Fruit fly (Drosophila melanogaster) whole organism, larva: ENCODE results near the gene TSG101.
A peak's percentile ranks its signal among the peaks of the same experiment; 100 is the strongest.

Experiments used
- noc ChIP-seq: fragments of 200-800 bp; sonication (Bioruptor generic); optimal IDR thresholded peaks from 3 replicates; lab custom pipeline; 2019; ENCODE audit warnings: missing biosample characterization, mild to moderate bottlenecking, missing genetic modification characterization, moderate library complexity

The TSG101 gene

DNA sequence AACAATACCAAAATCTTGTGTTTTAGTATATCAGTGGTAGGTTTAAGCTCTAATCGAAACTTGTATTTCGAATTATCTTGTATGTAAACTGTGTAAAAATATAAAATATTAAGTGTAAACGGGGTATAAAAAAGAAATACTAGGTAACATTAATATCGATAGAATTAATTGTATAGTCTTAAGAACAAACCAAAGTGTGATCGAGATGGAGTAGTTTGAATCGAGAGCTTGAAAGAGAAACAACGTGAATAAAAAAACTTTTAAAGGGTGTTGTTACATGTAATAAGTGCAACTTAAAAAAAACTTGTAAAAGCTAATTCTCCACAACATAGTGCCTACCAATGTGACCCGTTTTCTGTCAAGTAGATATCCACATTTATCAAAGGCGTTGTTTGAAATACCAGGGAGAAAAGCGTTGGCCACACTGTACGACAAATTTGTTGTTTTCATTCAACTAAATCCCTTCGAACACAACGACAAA, at the start of gene TSG101:
Gene TSG101 (plus strand): TSS at position 208 of the 481 bp plus-strand sequence.
- TF ChIP-seq noc (tag; lab: Kevin White, UChicago): no peak

DNA sequence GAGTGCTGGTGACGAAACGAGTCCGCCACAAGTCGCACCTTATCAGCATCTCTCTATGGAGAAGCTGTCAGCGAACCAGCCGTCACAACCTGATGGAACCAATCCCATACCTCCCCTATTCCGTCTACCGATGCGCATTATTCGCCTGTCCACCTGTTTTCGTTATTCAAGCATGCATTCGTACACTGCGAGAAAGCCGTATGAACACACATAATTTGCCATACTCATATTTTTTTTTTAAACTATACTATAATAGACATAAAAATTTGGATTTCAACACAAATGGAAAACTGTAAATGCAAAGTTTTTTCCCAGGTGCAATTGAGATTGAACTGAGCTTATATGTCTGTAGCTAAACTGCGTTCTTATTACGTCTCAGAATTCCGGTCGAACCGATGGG, 45.5 kb upstream of the TSG101 start:
- TF ChIP-seq noc (tag; lab: Kevin White, UChicago): no peak

DNA sequence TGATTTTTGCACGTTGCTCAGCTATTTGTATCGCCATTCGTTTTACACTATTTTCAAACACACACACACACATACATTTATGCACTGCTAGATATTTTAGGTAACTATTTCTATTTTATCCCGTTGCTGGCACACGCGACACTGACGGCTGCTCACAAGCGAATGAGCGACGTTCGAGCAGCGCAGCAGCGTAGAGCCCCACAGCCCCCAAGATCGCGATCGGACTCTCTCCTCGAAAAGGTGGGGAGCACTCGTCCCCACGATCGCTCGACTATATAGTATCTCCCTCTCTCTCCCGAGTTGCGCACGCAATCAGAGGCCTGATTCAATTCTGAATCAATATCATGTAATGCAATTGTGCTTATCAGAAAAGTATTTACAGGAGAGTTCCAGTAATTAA, 42.1 kb upstream of the TSG101 start:
- TF ChIP-seq noc (tag; lab: Kevin White, UChicago): peak; percentile 45

DNA sequence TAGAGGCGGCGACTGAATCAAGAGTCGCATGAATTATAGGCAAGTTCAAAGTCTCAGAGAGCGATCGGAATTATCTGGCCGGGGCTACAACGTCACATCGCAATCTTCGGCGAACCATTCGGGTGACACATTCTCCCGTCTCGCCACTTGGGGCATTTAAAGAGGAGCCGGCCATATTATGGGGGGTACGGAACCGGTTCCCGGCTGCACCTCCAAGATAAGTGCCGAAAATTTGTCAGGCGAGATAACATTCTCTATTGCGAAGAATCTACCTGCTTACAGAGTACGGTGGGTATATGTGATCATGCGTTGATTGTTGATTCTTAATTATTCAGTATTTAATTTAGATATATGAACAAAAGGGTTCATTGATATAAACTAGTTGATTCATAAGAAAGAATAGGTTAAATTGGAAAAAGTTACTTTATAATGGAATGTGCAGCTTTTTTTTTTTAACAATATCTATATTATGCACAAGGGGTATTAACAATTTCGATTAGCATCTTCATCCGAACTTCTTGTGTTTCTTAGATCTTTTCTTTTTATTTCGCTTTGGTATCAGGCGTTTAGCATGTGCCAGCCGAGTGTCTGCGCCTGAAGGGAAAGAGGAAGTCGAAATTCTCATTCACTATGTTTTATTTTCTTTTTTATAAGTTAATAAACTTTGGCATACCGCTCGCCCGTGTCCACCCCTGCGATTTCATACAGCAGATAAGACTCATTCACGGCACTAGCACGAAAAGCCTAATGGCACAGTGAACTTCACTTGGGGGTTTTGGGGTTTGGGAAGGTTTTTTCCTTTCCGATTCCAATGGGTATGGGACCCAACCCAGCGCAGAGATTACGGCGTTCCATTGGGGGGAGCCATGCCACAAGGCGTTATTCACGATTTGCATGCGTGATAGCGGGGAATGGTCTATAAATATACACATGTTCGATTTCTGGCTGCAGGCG, 40.3 kb upstream of the TSG101 start:
- peak; percentile 95 for TF ChIP-seq noc (tag; lab: Kevin White, UChicago)

DNA sequence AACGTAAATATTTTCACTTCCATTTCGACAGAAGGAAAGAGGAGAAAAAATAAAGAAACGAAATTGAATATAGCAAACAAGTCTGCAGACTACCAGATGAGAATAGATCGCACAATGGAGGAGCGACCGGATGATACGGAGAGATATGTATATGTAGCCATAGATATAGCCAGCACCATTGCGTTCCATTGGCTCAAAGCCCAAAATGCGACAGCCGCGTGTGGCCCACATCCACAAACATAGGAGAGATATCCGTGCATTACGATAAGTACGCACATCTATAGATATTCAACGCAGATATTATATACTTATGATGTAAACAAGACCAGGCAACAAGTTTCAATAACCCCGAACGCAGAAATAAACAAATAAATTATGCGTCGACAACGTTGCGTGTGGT, 38.8 kb upstream of the TSG101 start:
- TF ChIP-seq noc (tag; lab: Kevin White, UChicago): no peak

DNA sequence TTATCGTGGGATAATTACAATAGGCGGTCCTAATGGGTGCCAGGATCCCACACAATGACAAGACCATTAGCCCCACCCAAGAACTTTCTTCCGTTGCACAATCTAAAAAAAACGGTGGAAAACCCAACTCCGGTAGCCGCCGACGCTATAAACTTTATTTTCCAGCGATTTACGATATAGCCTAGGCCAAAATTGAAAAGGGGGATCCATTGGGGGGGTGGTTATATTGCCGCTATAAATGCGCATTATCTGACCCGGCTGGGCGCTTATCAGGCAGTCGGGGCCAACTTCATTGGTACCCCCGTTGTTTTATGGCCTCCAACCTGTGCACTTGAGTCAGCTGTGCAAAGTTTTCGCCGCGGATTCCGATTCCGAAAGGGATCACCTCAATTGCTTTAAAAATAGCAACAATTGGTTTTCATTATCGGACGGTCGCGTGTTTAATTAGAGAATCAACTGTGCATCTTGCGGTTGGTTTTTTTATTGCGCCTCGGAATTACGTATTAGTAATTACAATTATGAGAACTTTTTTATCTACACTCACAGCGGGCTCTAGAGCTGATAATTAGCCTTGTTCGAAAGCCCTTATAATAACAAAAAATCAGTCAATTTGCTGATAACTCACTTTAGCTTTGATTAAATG, 38.3 kb upstream of the TSG101 start:
- peak; percentile 74 for TF ChIP-seq noc (tag; lab: Kevin White, UChicago)

DNA sequence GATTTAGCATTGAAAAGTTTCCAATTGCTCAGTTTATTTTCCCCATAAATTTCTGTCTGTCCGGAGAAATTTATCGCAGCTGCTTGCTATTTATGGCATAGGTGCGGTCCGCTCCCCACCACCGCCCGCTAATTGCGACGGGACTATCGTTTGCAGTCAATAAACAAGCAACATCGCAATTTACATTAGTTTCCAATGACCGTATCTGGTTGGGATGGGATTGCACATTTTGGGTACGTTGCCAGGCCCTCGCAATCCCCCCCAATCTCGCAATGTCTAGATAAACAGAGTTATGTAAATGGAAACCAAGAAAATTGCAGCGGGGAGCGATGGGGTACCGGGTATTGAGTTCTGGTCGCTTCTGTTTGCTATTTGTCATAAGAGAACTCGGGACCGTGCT, 37.5 kb upstream of the TSG101 start, which contains the start of gene nudC:
Gene nudC (plus strand): TSS at position 368 of the 400 bp plus-strand sequence.
- TF ChIP-seq noc (tag; lab: Kevin White, UChicago): peak; percentile 60

DNA sequence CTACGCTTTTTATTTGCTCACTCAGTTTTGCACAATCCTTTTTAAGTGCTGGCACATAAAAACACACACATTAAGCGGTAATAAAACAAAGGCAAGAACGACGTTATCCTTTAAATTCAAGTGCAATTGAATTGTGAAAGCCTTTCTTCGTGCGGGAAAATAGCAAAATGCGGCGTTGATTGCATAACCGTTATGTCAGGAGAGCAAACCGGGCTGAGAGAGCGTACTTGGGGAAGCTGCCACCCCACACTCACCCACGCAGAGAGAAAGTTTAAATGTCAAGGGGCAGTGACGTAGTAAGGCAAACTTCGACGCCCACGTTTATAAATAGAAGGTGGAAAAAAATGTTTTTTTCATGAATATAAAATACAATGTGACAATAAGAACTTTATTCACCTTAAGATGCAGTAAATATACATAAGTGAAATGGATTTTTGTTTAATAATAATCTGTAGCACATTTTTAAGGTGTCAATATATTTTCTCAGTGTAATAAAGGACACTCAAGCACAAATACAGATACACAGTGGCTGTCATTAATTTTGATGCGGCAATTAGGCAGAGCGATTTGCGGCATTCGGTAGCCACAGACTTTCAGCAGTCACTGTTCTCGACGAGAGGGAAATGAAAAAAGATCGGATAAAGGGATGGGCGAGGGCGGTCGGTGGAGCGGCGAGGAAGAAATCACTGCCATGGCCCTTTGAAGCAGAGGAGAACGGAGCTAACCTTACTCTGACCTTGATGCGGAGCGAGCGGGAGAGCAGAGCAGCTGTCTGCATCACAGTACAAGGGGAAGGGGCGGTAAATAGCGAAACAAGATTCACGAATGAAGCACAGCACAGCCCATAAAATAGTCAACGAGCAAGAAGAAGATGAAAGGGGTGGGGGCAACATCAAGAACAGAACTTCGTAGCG, 36.0 kb upstream of the TSG101 start:
- peak; percentile 13 for TF ChIP-seq noc (tag; lab: Kevin White, UChicago)

DNA sequence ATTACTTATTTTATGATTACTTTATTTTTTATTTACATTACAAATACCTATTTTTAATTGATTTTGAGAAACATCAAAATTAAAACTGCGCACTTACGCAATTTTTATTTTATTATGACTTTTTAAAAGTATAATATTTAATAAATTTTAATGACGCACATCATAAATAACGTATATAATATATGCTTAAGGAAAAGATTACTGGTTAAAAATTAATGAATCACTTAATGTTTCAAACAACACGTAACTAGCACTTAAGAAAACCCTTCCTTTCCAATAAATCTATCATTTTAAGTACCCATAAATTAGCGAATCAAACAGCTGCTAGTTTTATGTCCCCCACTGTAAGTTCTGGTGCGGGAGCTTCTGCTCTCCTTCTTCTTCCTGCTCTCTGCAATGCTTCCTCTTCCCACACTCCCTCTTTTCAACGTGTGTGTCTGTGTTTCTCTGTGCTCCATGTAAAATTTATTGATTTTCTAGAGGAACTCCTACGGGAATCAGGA, 35.2 kb upstream of the TSG101 start:
- TF ChIP-seq noc (tag; lab: Kevin White, UChicago): peak; percentile 68

DNA sequence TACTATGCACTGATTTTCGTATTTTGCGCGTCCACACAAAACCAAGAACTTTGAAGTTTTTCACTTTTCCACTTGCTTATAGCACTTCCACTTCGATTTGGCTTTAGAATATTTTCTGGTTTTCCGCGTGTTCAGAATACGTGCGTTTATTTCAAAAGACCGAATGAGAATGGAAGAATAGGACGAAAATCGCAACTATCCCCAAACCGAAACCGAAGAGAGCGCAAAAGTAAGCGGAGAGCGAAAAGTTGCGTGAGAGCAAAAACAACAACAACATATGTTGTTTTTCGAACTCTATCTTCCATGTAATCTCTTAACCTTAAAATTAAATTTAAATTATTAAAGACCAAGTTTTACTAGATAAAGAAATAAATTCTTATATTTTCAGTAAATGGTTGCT, 34.5 kb upstream of the TSG101 start, which contains the start of gene CG9674:
Gene CG9674 (minus strand): TSS at position 174 of the 400 bp plus-strand sequence.
- TF ChIP-seq noc (tag; lab: Kevin White, UChicago): no peak

DNA sequence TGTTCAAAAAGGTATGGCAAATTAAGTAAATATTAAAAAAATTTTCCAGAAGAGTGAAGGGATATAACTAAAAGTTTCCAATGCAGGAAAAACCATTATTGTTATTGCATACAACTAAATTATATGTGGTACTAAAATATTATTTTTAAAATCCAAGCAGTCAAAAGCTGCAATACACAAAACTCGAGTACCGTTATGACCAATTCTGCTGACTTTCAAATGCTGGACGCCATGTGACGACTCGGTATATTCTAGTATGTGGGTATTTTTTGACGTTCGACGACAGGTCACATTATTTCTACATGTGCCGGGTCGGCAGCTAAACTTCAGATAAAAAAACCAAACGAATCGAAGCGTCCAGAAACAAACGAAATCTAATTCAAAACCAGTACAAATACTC, 34.0 kb upstream of the TSG101 start:
- no peak for TF ChIP-seq noc (tag; lab: Kevin White, UChicago)

DNA sequence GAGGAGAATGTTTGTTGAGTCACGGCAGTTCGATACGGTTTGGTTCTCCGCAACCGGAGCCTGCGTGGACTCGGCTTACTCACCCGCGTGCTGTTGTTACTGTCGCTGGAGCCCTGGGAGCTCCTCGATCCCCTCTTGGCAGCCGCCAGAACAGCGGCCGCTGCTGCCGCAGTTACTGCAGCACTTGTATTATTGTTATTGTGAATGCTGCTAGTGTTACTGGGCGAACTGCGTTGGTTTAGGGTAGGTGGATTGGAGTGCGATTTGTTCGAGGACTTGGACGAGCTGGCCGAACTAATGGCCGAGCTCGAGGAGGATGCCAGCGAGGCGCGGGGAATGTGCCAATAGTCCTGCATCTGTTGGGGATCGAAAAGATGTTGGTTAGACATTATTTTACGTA, 31.6 kb upstream of the TSG101 start:
- no peak for TF ChIP-seq noc (tag; lab: Kevin White, UChicago)

DNA sequence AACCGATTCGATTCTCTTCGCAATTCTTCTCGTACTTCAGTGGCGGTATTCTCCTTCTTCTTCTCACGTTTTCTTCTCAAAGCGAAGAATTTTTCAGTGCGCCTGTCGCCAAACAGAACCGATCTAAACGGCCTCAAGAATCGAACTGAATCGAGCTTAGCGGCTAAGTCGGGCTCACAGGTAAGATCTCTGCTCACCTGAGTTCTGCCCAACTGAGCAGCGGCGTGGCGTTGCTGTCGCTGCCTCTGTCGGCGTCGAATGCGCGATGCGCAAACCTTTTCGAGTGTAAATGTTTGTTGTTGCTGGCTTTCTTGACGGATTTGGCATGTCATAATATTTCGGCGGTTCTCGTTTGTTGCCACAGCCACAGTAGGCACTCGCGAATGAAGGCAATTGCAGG, 30.2 kb upstream of the TSG101 start:
- TF ChIP-seq noc (tag; lab: Kevin White, UChicago): peak; percentile 25

DNA sequence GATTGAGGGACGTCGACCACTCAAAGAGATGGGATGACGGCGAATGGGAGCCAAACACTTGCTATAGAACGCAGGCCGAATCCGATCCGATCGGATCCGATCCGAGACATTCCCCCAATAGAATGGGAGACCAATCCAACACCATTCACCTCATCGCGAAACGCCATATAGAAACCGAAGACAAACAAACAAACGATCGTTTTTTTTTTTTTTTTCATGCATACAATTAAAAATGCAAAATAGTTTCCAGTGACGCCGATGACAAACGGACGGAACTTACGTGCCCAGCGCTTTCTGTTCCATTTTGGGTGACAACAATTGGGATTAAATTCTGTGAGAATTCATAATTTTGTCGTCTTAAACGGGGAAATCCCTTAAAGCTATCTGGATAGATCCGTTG, 28.1 kb upstream of the TSG101 start:
- TF ChIP-seq noc (tag; lab: Kevin White, UChicago): no peak

DNA sequence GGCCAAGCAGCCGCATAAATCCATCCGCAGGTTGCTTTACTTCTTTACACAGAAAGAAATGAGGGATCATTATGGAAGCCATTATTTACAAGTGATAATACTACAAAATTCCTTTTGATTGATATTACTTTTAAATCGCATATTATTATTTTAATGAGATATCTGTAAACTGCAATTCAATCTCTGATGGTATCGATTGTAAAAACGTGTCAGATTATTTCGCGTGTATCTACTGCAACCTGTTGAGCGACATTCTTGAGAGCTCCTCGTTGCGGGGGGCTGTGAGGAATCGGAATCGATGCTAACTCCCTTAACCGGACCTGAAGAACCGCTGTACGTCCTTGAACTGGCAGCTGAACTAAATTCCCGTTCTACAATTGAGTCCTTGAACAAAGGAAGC, 24.0 kb upstream of the TSG101 start:
- TF ChIP-seq noc (tag; lab: Kevin White, UChicago): no peak
